Worm (Caenorhabditis elegans): ENCODE measurements around the gene srsx-22.
A peak's percentile ranks its signal among the peaks of the same experiment; 100 is the strongest.

srsx-22 gene

ce11 chrV:8349950-8350349 is 1.5 kb upstream of the srsx-22 start:
- TF ChIP-seq med-1 (GFP tag; optimal IDR thresholded peaks at IDR 0.05; ENCODE audit: insufficient read depth) (no peak), T22C8.4 (GFP tag; IDR thresholded peaks at IDR 0.05) (no peak)

ce11 chrV:8355435-8356212 is 4.2 kb downstream of the srsx-22 start, which contains the start of gene mom-2:
TSS of gene mom-2 (plus strand) at chrV:8355988.
- TF ChIP-seq ztf-29 (GFP tag; IDR thresholded peaks at IDR 0.05) = no peak
- TF ChIP-seq ref-1 (GFP tag; conservative IDR thresholded peaks at IDR 0.05) = no peak
- no peak for TF ChIP-seq ztf-23 (GFP tag; IDR thresholded peaks at IDR 0.05)
- no peak for TF ChIP-seq med-1 (GFP tag; optimal IDR thresholded peaks at IDR 0.05; ENCODE audit: insufficient read depth)
- no peak for TF ChIP-seq T22C8.4 (GFP tag; IDR thresholded peaks at IDR 0.05)

- no peak for TF ChIP-seq ztf-23 (GFP tag; IDR thresholded peaks at IDR 0.05)
Measured at ce11 chrV:8357756-8358155, 6.3 kb downstream of the srsx-22 start.

- TF ChIP-seq klf-2 (GFP tag; conservative IDR thresholded peaks at IDR 0.05) = no peak
- no peak for TF ChIP-seq ref-1 (GFP tag; conservative IDR thresholded peaks at IDR 0.05)
- no peak for TF ChIP-seq flt-1 (GFP tag; IDR thresholded peaks at IDR 0.05)
- no peak for TF ChIP-seq tab-1 (GFP tag; IDR thresholded peaks at IDR 0.05)
- no peak for TF ChIP-seq med-1 (GFP tag; optimal IDR thresholded peaks at IDR 0.05; ENCODE audit: insufficient read depth)
- TF ChIP-seq T22C8.4 (GFP tag; IDR thresholded peaks at IDR 0.05) = no peak
- TF ChIP-seq cog-1 (tag; optimal IDR thresholded peaks at IDR 0.05) = no peak
- TF ChIP-seq ztf-29 (GFP tag; IDR thresholded peaks at IDR 0.05) = no peak
- no peak for TF ChIP-seq ztf-23 (GFP tag; IDR thresholded peaks at IDR 0.05)
Measured at ce11 chrV:8358702-8359101, 7.2 kb downstream of the srsx-22 start.

ce11 chrV:8359113-8359564 is 7.7 kb downstream of the srsx-22 start, which contains the start of gene mpdu-1:
TSS of gene mpdu-1 (minus strand) at chrV:8359163.
- TF ChIP-seq ztf-29 (GFP tag; IDR thresholded peaks at IDR 0.05) = no peak
- no peak for TF ChIP-seq ref-1 (GFP tag; conservative IDR thresholded peaks at IDR 0.05)
- TF ChIP-seq T22C8.4 (GFP tag; IDR thresholded peaks at IDR 0.05) = no peak
- TF ChIP-seq flt-1 (GFP tag; IDR thresholded peaks at IDR 0.05) = 0 out of 2 replicates have a peak, but pooled peaks have one; percentile 39

ce11 chrV:8359792-8360191 is 8.3 kb downstream of the srsx-22 start, which contains the start of gene F38E1.6:
TSS of gene F38E1.6 (plus strand) at chrV:8360092.
- TF ChIP-seq med-1 (GFP tag; optimal IDR thresholded peaks at IDR 0.05; ENCODE audit: insufficient read depth) (no peak), cog-1 (tag; optimal IDR thresholded peaks at IDR 0.05) (no peak), T22C8.4 (GFP tag; IDR thresholded peaks at IDR 0.05) (no peak), klf-2 (GFP tag; conservative IDR thresholded peaks at IDR 0.05) (no peak), ztf-23 (GFP tag; IDR thresholded peaks at IDR 0.05) (no peak)

ce11 chrV:8370705-8371104 is 19.2 kb downstream of the srsx-22 start, which contains the start of gene gpa-2:
TSS of gene gpa-2 (plus strand) at chrV:8371005.
- TF ChIP-seq tab-1 (GFP tag; IDR thresholded peaks at IDR 0.05) = no peak
- no peak for TF ChIP-seq cog-1 (tag; optimal IDR thresholded peaks at IDR 0.05)
- no peak for TF ChIP-seq flt-1 (GFP tag; IDR thresholded peaks at IDR 0.05)
- TF ChIP-seq klf-2 (GFP tag; conservative IDR thresholded peaks at IDR 0.05) = no peak

ce11 chrV:8375419-8375818 is 23.9 kb downstream of the srsx-22 start, which contains the start of gene F38E1.10:
TSS of gene F38E1.10 (minus strand) at chrV:8375519.
- TF ChIP-seq ref-1 (GFP tag; conservative IDR thresholded peaks at IDR 0.05) = no peak
- no peak for TF ChIP-seq klf-2 (GFP tag; conservative IDR thresholded peaks at IDR 0.05)
- no peak for TF ChIP-seq ztf-29 (GFP tag; IDR thresholded peaks at IDR 0.05)
- TF ChIP-seq tab-1 (GFP tag; IDR thresholded peaks at IDR 0.05) = no peak

- no peak for TF ChIP-seq ztf-29 (GFP tag; IDR thresholded peaks at IDR 0.05)
- TF ChIP-seq med-1 (GFP tag; optimal IDR thresholded peaks at IDR 0.05; ENCODE audit: insufficient read depth) = no peak
- no peak for TF ChIP-seq klf-2 (GFP tag; conservative IDR thresholded peaks at IDR 0.05)
- no peak for TF ChIP-seq ztf-23 (GFP tag; IDR thresholded peaks at IDR 0.05)
- no peak for TF ChIP-seq tab-1 (GFP tag; IDR thresholded peaks at IDR 0.05)
- TF ChIP-seq cog-1 (tag; optimal IDR thresholded peaks at IDR 0.05) = no peak
- no peak for TF ChIP-seq ref-1 (GFP tag; conservative IDR thresholded peaks at IDR 0.05)
- TF ChIP-seq flt-1 (GFP tag; IDR thresholded peaks at IDR 0.05) = no peak
- TF ChIP-seq T22C8.4 (GFP tag; IDR thresholded peaks at IDR 0.05) = no peak
Measured at ce11 chrV:8375849-8376248, 24.4 kb downstream of the srsx-22 start, which contains the start of gene F38E1.3. TSS of gene F38E1.3 (plus strand) at chrV:8376149.

- TF ChIP-seq klf-2 (GFP tag; conservative IDR thresholded peaks at IDR 0.05) = no peak
- no peak for TF ChIP-seq ztf-29 (GFP tag; IDR thresholded peaks at IDR 0.05)
- TF ChIP-seq ref-1 (GFP tag; conservative IDR thresholded peaks at IDR 0.05) = no peak
- TF ChIP-seq flt-1 (GFP tag; IDR thresholded peaks at IDR 0.05) = no peak
- TF ChIP-seq tab-1 (GFP tag; IDR thresholded peaks at IDR 0.05) = no peak
Measured at ce11 chrV:8379206-8379605, 27.7 kb downstream of the srsx-22 start, which contains the start of gene F52E1.5. TSS of gene F52E1.5 (plus strand) at chrV:8379506.

ce11 chrV:8380076-8380475 is 28.6 kb downstream of the srsx-22 start:
- TF ChIP-seq flt-1 (GFP tag; IDR thresholded peaks at IDR 0.05) (no peak), cog-1 (tag; optimal IDR thresholded peaks at IDR 0.05) (no peak), med-1 (GFP tag; optimal IDR thresholded peaks at IDR 0.05; ENCODE audit: insufficient read depth) (no peak), klf-2 (GFP tag; conservative IDR thresholded peaks at IDR 0.05) (no peak), ztf-29 (GFP tag; IDR thresholded peaks at IDR 0.05) (no peak), T22C8.4 (GFP tag; IDR thresholded peaks at IDR 0.05) (no peak), tab-1 (GFP tag; IDR thresholded peaks at IDR 0.05) (no peak), ztf-23 (GFP tag; IDR thresholded peaks at IDR 0.05) (no peak), ref-1 (GFP tag; conservative IDR thresholded peaks at IDR 0.05) (no peak)
